Worm (Caenorhabditis elegans) whole organism, early embryonic: ENCODE results near the gene fbxb-84.

Experiments
- F13C5.2 ChIP-seq: sonication (generic microtip); optimal IDR thresholded peaks from 2 replicates; lab custom pipeline; 2017; ENCODE audit warnings: mild to moderate bottlenecking, missing genetic modification characterization, inconsistent platforms, missing compliant biosample characterization
- ama-1 ChIP-seq: fragments of 150-350 bp; optimal IDR thresholded peaks from 2 replicates; lab custom pipeline; 2014
- ceh-36 ChIP-seq: sonication (generic microtip); optimal IDR thresholded peaks from 2 replicates; lab custom pipeline; 2016; ENCODE audit warnings: missing genetic modification characterization, inconsistent platforms, missing compliant biosample characterization
- ets-7 ChIP-seq: sonication (generic microtip); optimal IDR thresholded peaks from 2 replicates; lab custom pipeline; 2016; ENCODE audit warnings: missing genotype, missing genetic modification characterization, missing compliant biosample characterization
- flt-1 ChIP-seq: fragments of 200-800 bp; sonication (Bioruptor generic); IDR thresholded peaks from 2 replicates; pipeline ENCODE4 v1.3.6; 2022; ENCODE audit warnings: missing genetic modification characterization, missing compliant biosample characterization
- hmbx-1 ChIP-seq: sonication (generic microtip); optimal IDR thresholded peaks from 2 replicates; lab custom pipeline; 2016; ENCODE audit warnings: mild to moderate bottlenecking, missing genetic modification characterization, missing compliant biosample characterization
- hmg-4 ChIP-seq: fragments of 200-800 bp; sonication (Bioruptor generic); optimal IDR thresholded peaks from 2 replicates; lab custom pipeline; 2018; ENCODE audit warnings: mild to moderate bottlenecking, missing genetic modification characterization, missing compliant biosample characterization
- hnd-1 ChIP-seq: sonication (generic microtip); optimal IDR thresholded peaks from 2 replicates; lab custom pipeline; 2016; ENCODE audit warnings: missing genetic modification characterization, missing compliant biosample characterization
- sea-1 ChIP-seq: fragments of 200-800 bp; sonication (Bioruptor generic); conservative IDR thresholded peaks from 2 replicates; pipeline ENCODE4 v1.3.6; 2022; ENCODE audit warnings: missing genetic modification characterization, missing compliant biosample characterization
- tbx-11 ChIP-seq: fragments of 200-800 bp; sonication (Bioruptor generic); IDR thresholded peaks from 2 replicates; pipeline ENCODE4 v1.3.6; 2022; ENCODE audit warnings: missing genetic modification characterization, missing compliant biosample characterization
- tra-4 ChIP-seq: sonication (generic microtip); optimal IDR thresholded peaks from 2 replicates; lab custom pipeline; 2017; ENCODE audit warnings: missing genetic modification characterization, missing compliant biosample characterization

ce11 chrIII:184335-184734 is 38.1 kb upstream of the fbxb-84 start:
- TF ChIP-seq hmbx-1 (tag; lab: Kevin White, UChicago) (no peak), sea-1 (GFP tag; lab: Robert Waterston, UW) (no peak), hnd-1 (tag; lab: Kevin White, UChicago) (no peak), flt-1 (GFP tag; lab: Robert Waterston, UW) (no peak), ets-7 (no peak), ama-1 (lab: Kevin White, UChicago) (no peak), F13C5.2 (tag; lab: Kevin White, UChicago) (no peak), hmg-4 (GFP tag; lab: Kevin White, UChicago) (no peak), tbx-11 (GFP tag; lab: Robert Waterston, UW) (no peak), ceh-36 (tag; lab: Kevin White, UChicago) (no peak), tra-4 (tag; lab: Kevin White, UChicago) (no peak)
